Fruit fly (Drosophila melanogaster) whole organism, adult: ENCODE measurements around the gene CG7246.

ENCODE experiments used
- CG14711 ChIP-seq: fragments of 200-800 bp; sonication (Bioruptor generic); optimal IDR thresholded peaks from 2 replicates; lab custom pipeline; 2018; ENCODE audit warnings: missing biosample characterization, mild to moderate bottlenecking, missing genetic modification characterization, moderate library complexity
- CG1620 ChIP-seq: fragments of 200-800 bp; sonication (Bioruptor generic); optimal IDR thresholded peaks from 2 replicates; lab custom pipeline; 2016; ENCODE audit warnings: missing biosample characterization, missing genetic modification characterization
- CG33017 ChIP-seq: fragments of 200-800 bp; sonication (Bioruptor generic); optimal IDR thresholded peaks from 2 replicates; lab custom pipeline; 2018; ENCODE audit warnings: missing biosample characterization, mild to moderate bottlenecking, missing genetic modification characterization, moderate library complexity
- CG7045 ChIP-seq: fragments of 200-800 bp; sonication (Bioruptor generic); optimal IDR thresholded peaks from 2 replicates; lab custom pipeline; 2017; ENCODE audit warnings: missing biosample characterization, mild to moderate bottlenecking, missing genetic modification characterization
- Crg-1 ChIP-seq: fragments of 200-800 bp; sonication (Bioruptor generic); optimal IDR thresholded peaks from 2 replicates; lab custom pipeline; 2016; ENCODE audit warnings: missing biosample characterization, missing genetic modification characterization
- tj ChIP-seq: fragments of 200-800 bp; sonication (Bioruptor generic); optimal IDR thresholded peaks from 3 replicates; lab custom pipeline; 2017; ENCODE audit warnings: missing biosample characterization, mild to moderate bottlenecking, missing genetic modification characterization, moderate library complexity

DNA sequence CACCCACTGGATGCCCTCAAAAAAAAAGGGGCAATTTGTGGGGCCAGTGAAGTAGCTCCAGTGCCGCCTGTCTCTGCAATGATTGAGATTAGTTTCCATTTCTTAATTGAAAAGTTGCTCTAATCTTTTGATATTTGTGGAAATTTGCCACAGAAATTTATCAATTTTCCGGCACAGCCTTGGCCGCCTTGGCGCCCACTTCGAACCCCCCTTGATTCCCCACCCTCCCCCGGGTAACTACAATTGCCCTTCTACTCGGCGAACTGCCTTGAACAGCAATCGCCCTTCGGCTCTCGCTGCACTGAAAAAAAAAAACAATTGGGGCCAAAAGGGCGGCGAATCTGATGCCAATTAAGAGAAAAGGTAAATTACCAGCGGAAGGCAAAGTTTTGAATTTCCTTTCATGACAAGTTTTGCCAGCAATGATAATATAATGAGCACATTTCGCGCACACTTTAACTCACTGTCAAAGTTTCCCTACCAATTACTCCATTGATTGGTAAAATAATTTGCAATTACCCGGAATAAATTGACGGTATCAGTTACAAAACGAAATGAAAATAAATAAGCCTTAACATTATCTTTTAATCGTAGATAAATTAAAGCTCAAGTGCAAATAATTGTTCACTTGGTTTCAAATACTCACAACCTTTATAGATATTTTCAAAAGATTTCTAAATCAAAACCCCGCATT lies 39.0 kb upstream of the CG7246 start:
- TF ChIP-seq CG33017 (tag; lab: Kevin White, UChicago) (no peak), CG14711 (tag; lab: Kevin White, UChicago) (no peak), CG7045 (no peak), tj (GFP tag; lab: Kevin White, UChicago) (no peak), Crg-1 (GFP tag; lab: Kevin White, UChicago) (no peak), CG1620 (no peak)
